Worm (Caenorhabditis elegans) whole organism, dauer: ENCODE results near the gene C02G6.2.

Experiments
- unc-62 ChIP-seq: sonication (generic microtip); optimal IDR thresholded peaks from 2 replicates; lab custom pipeline; 2017; ENCODE audit warnings: missing biosample characterization, missing genetic modification reagents, missing genetic modification characterization

Gene C02G6.2

DNA sequence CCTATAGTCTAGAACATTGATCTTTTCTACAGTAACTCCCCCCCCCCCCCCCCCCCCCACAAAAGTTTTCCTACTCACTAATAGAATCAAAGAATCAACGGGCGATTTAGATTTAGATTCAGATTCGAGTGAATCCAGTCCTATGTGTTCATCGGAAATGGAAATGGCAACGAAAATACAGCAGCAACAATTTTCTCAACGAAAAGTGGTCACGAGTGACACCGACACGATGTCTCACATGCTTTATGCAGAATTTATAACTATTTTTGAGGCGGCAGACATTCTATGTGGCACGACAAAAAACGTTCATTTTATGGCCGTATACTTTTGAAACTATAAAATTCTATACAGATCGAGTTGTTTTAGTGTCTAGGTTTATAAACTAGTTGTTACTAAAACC, 26.7 kb upstream of the C02G6.2 start:
- TF ChIP-seq unc-62 (GFP tag; lab: Kevin White, UChicago), result no peak

DNA sequence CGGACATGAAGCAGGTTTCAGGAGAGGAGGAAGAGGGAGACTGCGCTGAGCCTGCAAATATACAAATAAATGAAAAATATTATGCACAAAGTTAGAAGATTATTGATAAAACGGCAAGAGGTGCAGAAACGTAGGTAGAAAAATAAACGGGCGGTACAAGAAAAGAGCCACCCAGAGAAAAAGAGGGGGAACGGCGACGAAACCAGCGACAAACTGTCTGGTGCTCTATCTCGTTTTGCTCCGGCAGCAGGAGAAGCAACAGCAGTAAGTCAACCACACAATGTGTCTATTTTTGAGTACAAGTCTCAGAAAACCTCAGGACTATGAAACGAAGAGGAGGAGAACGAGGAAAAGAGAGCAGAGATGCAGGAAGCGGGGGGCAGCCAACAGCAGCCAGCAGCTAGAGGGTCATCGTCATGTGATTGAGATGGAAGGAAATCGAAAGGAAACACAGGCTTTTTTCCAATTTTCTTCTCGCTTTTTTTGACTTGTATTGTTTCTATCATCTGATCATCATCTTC, 26.1 kb upstream of the C02G6.2 start, which contains the start of gene F26F12.3:
Gene F26F12.3 (minus strand): TSS at position 51 of the 521 bp plus-strand sequence.
- no peak for TF ChIP-seq unc-62 (GFP tag; lab: Kevin White, UChicago)

DNA sequence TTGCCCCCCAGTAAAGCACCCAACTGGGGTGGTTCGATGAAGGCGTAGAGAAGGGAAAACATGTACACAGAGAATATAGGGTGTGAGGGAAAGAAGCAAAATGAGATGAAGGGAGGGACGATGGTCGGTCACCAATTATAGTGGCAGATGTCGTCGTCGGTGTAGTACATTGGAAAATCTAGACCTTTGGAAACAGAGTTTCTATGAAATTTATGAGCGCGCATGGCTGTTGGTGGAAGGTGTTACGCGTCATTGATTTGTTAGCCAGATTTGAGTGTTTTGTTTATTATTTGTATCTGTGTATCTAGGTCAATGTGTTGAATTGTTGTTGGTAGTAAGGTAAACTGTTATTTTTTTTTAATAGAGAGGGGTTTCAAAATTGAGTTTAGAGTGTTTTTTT, 25.1 kb upstream of the C02G6.2 start:
- no peak for TF ChIP-seq unc-62 (GFP tag; lab: Kevin White, UChicago)

DNA sequence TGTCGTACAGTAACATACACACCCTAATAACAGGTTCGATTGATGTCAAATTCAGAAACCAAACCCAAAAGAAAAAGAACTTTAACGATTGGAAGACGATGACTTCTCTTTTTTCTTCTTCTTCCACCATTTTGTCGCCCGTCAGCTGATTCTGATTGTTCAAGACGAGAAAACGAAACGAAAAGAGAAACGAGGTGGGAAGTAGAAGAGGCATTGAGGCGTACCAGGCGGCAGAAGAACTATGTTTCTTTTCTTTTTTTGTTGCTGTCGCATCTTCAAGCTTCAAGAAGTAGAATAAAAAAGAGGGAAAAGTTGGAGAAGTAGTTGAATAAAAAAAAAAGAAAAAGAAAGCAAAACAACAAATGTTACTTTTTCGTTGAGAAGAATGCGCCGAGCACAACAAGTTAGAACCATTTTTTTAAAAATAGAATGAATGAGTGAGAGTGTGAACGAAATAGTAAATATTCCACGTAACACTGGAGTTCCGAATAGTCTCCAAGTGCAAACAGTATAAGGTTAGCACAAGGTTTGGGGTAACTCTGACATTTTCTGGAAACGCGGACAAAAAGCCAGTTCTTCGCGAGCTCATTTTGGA, 23.7 kb upstream of the C02G6.2 start:
- TF ChIP-seq unc-62 (GFP tag; lab: Kevin White, UChicago), result no peak

DNA sequence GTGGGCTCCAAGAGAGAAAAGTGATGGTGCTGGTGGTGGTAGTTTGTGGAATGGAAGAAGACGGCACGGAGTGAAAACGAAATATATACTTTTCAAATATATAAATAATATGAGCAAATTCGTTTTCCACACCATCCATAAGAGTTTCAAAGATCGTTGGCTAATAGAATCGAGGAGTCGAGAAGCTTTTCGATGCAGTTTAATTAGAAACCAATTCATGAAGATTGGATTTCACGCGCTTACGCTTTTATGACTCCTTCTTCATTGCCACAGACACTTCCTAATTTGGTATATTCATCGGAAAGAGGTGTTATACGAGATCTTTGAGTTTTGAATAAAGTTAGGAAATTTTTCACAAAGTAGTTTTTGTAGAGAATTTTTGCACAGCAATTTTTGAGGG, 21.2 kb upstream of the C02G6.2 start:
- TF ChIP-seq unc-62 (GFP tag; lab: Kevin White, UChicago), result no peak

DNA sequence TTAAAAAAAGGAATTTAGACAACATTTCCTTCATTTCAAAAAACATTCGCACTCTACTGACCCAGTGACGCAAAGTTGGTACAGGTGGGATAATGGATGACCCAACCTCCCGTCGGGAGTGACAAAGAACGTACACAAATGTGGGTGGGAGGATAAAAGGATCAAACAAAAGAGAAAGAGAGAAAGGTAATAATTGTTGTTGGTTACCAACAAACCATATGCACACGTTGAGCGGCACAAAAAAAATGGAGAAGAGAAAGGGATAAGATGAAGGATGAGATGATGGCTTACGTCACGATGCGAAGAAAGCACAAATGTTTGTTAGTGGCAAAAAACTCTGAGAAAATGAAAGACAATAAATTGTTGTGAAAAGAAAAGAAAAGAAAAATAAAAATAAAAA, 20.2 kb upstream of the C02G6.2 start:
- no peak for TF ChIP-seq unc-62 (GFP tag; lab: Kevin White, UChicago)

DNA sequence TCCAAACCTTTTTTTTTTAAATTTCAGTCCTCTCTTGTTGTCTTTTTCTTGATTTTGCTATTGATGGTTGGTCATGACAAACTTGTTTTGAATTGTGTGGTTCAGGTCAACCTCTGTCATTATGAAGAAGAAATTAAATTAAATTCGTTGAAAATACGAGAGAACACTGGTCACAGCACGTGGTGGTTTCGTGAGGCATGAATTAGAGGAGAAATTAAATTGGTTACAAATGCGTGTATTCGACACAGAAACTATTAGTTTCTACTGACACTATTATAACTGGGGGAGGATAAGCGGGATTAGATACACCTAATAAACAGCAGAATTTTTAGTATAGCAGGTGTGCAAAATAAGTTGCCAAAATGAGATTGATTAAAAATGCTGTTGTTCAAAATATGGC, 19.8 kb upstream of the C02G6.2 start:
- no peak for TF ChIP-seq unc-62 (GFP tag; lab: Kevin White, UChicago)

DNA sequence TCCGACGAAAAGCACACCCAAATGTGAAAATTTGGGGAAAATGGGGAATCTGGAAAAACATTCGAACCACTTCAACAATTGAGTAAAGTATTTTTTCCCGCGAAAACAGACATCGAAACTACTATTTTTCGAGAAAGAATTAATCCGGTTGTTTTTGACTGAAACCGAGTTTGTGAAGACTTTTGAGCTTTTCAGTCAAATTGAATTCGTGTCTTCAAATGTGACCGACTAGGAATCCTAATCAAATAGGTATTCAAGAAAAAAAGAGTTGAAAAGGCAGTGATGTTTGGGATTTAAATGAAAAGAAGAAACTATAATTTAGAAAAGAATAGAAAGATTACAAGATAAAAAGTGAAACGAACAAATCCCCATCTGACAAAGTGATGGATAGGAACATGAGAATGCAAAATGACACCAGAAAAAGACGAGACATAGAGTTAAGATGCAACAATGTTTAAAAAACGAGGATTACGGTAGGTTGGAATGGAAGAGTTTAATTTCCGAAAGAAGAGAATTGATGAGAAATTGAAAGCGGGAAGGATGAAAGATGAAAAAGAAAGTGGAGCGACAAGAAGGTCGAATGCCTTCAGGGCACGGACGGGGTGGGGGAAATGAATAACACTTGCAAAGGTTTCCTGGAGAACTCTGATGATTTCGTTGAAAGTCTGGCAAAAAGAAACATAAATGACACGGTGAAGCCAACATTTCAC, 9.2 kb upstream of the C02G6.2 start, which contains the start of gene F26F12.8:
Gene F26F12.8 (minus strand): TSS at position 51 of the 710 bp plus-strand sequence.
- TF ChIP-seq unc-62 (GFP tag; lab: Kevin White, UChicago), result no peak

DNA sequence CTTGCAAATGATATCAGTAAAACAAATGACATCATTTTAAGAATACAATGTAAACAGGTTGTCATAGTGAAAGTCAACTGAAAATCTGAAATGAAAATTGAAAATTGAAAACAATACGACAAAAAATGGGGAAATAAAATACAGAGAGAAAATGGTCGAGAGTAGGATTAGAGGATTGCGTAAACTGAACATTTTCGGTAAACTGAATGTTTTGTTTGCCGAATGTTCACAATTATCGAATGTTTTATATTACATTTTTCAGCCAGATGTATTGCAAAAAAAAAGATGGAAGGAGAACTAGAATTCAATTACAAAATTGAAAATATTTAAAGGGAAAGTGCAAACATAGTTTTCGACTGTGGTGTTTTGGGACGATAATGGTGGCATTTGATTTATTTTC, 6.8 kb upstream of the C02G6.2 start, which contains the start of gene F26F12.5:
Gene F26F12.5 (minus strand): TSS at position 101 of the 400 bp plus-strand sequence.
- TF ChIP-seq unc-62 (GFP tag; lab: Kevin White, UChicago), result no peak

DNA sequence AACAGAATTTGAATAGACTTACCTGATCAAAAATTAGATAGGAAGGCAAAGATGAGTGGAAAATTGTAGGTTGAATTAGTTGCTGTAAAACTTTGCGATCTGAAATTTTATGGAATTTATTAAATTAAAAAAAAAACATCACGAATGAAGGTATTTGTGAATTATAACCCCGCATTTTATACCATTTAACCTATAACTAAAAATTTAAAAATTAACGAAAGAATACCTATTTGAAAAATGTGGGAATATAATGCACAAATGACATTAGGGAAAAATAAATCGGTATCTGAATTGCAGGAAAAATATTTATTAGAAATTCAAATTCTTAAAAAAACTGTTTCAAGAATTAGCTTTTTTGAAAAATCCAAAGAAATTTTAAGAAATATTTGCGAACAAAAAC, 2.6 kb upstream of the C02G6.2 start, which contains the start of gene F26F12.4:
Gene F26F12.4 (minus strand): TSS at position 101 of the 400 bp plus-strand sequence.
- TF ChIP-seq unc-62 (GFP tag; lab: Kevin White, UChicago), result no peak

DNA sequence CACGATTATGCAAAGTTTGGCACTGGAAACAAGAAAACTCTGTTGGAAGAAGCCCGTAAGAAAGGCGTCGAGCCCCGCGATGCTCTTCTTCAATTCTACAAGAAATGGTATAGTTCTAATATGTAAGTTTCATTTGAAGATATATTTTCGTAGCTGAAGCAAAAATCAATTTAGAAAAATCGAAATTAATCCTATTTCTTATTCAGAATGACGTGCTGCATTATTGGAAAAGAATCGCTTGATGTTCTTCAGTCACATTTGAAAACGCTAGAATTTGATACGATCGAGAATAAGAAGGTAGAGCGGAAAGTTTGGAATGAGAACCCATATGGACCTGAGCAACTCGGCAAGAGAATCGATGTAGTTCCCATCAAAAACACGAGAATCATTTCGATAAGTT, 5.1 kb downstream of the C02G6.2 start:
- no peak for TF ChIP-seq unc-62 (GFP tag; lab: Kevin White, UChicago)

DNA sequence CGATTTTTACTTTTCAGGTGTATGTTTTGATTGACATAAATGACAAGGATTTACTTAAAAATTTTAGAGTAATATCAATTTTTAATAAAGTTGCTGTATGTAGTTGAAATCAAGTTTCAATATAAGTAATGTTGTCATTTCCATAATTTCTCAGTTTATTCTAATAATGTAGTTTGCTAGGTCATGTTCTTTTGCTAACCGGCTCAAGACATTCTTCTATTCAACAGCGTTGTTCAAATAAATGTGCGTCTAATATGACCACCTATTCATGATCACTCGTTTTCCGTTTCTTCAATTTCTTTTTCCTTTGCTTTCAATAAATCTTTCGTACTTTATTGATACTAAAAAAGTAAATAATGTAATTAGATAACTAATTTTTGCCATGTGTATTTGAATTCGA, 8.2 kb downstream of the C02G6.2 start, which contains the start of gene C02G6.3:
Gene C02G6.3 (plus strand): TSS at position 301 of the 400 bp plus-strand sequence.
- TF ChIP-seq unc-62 (GFP tag; lab: Kevin White, UChicago), result no peak

DNA sequence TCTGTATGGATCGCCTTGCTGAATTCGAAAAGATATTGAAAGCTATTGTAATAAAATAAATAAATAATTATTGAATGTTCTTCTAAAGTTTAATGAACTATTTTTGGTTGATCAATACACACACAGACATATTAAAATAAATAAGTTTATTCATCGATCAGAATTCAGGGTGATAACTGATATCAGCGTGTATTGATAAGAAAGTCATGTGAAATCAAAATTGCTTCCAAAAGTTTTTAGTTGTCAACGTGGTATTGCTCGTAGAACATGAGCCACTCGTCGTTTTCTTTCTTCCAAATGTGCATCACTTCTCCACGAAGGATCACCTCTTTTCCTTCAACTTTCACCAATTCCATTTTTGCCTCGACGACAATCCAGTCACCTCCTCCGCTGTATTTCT, 10.6 kb downstream of the C02G6.2 start:
- TF ChIP-seq unc-62 (GFP tag; lab: Kevin White, UChicago), result no peak

DNA sequence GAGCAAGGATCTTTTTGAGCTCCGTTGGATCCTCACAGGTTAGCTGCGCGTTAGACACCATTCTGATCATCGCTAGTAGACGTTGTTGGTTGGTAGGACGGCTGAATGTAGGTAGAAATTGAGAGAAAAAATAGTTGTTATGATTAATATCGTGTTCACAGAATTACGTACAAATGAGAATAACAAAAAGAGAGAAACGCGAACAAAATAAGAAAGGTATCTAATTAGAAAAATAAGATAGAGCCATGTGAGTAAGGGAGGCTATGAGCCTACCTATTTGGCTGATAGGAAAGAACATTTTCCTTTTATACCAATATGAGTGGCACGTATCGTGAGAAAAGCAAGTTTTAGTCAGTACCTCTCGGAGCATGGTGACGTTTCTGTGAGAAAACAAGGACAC, 11.9 kb downstream of the C02G6.2 start, which contains the start of gene C04E6.8:
Gene C04E6.8 (minus strand): TSS at position 101 of the 400 bp plus-strand sequence.
- TF ChIP-seq unc-62 (GFP tag; lab: Kevin White, UChicago), result no peak

DNA sequence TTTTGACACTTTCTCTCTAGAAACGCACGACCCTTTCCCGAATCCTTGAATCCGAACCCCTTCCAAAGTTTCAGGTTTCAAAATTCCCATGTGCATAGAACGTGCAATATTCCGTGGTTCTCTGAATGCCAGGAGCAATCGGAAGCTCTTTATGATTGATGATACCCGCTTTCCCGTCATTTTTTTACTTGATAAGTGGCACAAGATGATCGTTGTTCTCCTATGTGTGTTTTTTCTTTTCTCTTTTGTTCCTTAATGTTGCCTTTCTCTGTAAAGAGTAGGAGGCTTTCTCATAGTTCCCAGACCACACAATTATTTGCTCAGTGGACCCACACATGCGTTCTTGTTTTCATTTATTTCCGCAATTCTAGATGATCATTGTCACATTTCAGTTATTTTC, 17.0 kb downstream of the C02G6.2 start:
- TF ChIP-seq unc-62 (GFP tag; lab: Kevin White, UChicago), result no peak

DNA sequence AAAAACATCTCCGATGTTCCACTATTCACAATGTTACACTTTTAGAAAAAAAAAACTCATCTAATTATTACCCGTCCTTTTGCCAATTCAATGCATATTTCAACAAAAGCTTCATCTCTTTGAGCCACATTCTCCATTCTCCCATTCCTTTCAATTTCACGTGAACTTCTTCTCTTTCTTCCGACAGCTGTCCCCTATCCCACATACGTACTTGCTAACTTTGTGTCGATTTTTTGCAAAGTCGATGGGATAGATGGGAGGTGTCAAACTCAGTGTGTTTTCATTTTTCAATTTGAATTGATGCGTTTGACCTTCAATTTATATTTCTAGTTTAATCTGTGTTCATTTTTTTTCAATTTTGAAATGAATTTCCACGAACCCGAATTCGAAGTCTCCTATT, 19.3 kb downstream of the C02G6.2 start:
- TF ChIP-seq unc-62 (GFP tag; lab: Kevin White, UChicago), result no peak
